Worm (Caenorhabditis elegans) whole organism, L1 larva: ENCODE measurements around the gene K12H6.10.
"Not testable (repeated sequence)": the region's sequence is repeated elsewhere in the genome, so short reads cannot be mapped to it uniquely, and the experiment has no call there.

Experiments used
- Y116A8C.19 ChIP-seq: sonication (generic microtip); optimal IDR thresholded peaks from 2 replicates; lab custom pipeline; 2016; ENCODE audit warnings: missing compliant biosample characterization, missing genetic modification characterization, borderline replicate concordance
- ceh-8 ChIP-seq: fragments of 200-800 bp; sonication (Bioruptor generic); optimal IDR thresholded peaks from 2 replicates; lab custom pipeline; 2018; ENCODE audit warnings: mild to moderate bottlenecking, missing genetic modification characterization, moderate library complexity, missing compliant biosample characterization
- ceh-82 ChIP-seq, 3 experiments: fragments of 150-350 bp in 1 of 3; sonication (generic microtip) in 2 of 3; optimal IDR thresholded peaks; 2 replicates each; lab custom pipeline; 2014 to 2017; ENCODE audit warnings: missing biosample characterization in 3 of 3, missing genetic modification characterization in 3 of 3
- dpl-1 ChIP-seq, 3 experiments: fragments of 150-350 bp in 2 of 3; sonication (generic microtip) in 1 of 3; optimal IDR thresholded peaks; 2 replicates each; lab custom pipeline; 2014 to 2017; ENCODE audit warnings: missing biosample characterization in 3 of 3, missing genetic modification characterization in 3 of 3, missing genetic modification reagents in 3 of 3
- efl-3 ChIP-seq: fragments of 200-800 bp; sonication (Bioruptor generic); optimal IDR thresholded peaks from 2 replicates; lab custom pipeline; 2018; ENCODE audit warnings: mild to moderate bottlenecking, missing genetic modification characterization, missing compliant biosample characterization
- egl-13 ChIP-seq: sonication (generic microtip); optimal IDR thresholded peaks from 2 replicates; lab custom pipeline; 2016; ENCODE audit warnings: missing genotype, missing genetic modification reagents, missing genetic modification characterization, missing compliant biosample characterization
- egl-27 ChIP-seq, 2 experiments: fragments of 150-350 bp in 1 of 2; sonication (generic microtip); optimal IDR thresholded peaks; 3 replicates each; lab custom pipeline; 2017 to 2018; ENCODE audit warnings: missing biosample characterization in 2 of 2, missing genetic modification characterization in 2 of 2, missing genetic modification reagents in 2 of 2
- elt-2 ChIP-seq: sonication (generic microtip); optimal IDR thresholded peaks from 2 replicates; lab custom pipeline; 2016; ENCODE audit warnings: missing genetic modification characterization, mild to moderate bottlenecking, inconsistent platforms, missing compliant biosample characterization, missing genetic modification reagents
- elt-3 ChIP-seq, 6 experiments: fragments of 150-350 bp in 1 of 6; sonication (generic microtip); optimal IDR thresholded peaks; 2 replicates each; lab custom pipeline; 2017 to 2018; ENCODE audit warnings: missing biosample characterization in 6 of 6, missing genetic modification characterization in 6 of 6, inconsistent platforms in 1 of 6
- hpl-2 ChIP-seq: fragments of 150-350 bp; optimal IDR thresholded peaks from 2 replicates; lab custom pipeline; 2014; ENCODE audit warnings: missing biosample characterization, missing genetic modification reagents, missing genetic modification characterization
- lin-13 ChIP-seq: fragments of 150-350 bp; optimal IDR thresholded peaks from 2 replicates; lab custom pipeline; 2014; ENCODE audit warnings: missing biosample characterization, missing genetic modification reagents, missing genetic modification characterization
- lin-14 ChIP-seq: fragments of 200-800 bp; sonication (Bioruptor generic); optimal IDR thresholded peaks from 2 replicates; lab custom pipeline; 2018; ENCODE audit warnings: mild to moderate bottlenecking, missing genetic modification characterization, moderate library complexity, missing compliant biosample characterization
- lin-39 ChIP-seq: fragments of 150-350 bp; optimal IDR thresholded peaks from 2 replicates; lab custom pipeline; 2014; ENCODE audit warnings: missing biosample characterization, missing genetic modification reagents, missing genetic modification characterization
- lir-3 ChIP-seq: sonication (generic microtip); optimal IDR thresholded peaks from 2 replicates; lab custom pipeline; 2016; ENCODE audit warnings: mild to moderate bottlenecking, missing genetic modification characterization, moderate library complexity, missing compliant biosample characterization; ENCODE audit not compliant: poor library complexity
- mef-2 ChIP-seq: fragments of 150-350 bp; optimal IDR thresholded peaks from 2 replicates; lab custom pipeline; 2014; ENCODE audit warnings: missing biosample characterization, missing genetic modification characterization
- nhr-12 ChIP-seq: sonication (generic microtip); optimal IDR thresholded peaks from 2 replicates; lab custom pipeline; 2017; ENCODE audit warnings: missing biosample characterization, missing genetic modification characterization
- nhr-47 ChIP-seq: sonication (generic microtip); optimal IDR thresholded peaks from 2 replicates; lab custom pipeline; 2016; ENCODE audit warnings: mild to moderate bottlenecking, missing genetic modification characterization, moderate library complexity, missing compliant biosample characterization
- nhr-71 ChIP-seq: sonication (generic microtip); optimal IDR thresholded peaks from 2 replicates; lab custom pipeline; 2016; ENCODE audit warnings: mild to moderate bottlenecking, missing genetic modification characterization, moderate library complexity, missing compliant biosample characterization
- nhr-77 ChIP-seq: fragments of 150-350 bp; optimal IDR thresholded peaks from 2 replicates; lab custom pipeline; 2014; ENCODE audit warnings: missing biosample characterization, missing genetic modification characterization
- nhr-84 ChIP-seq: sonication (generic microtip); optimal IDR thresholded peaks from 2 replicates; lab custom pipeline; 2017; ENCODE audit warnings: missing biosample characterization, missing genetic modification characterization
- nhr-85 ChIP-seq: sonication (generic microtip); peaks from one replicate; lab custom pipeline; 2016; ENCODE audit warnings: missing genetic modification characterization, inconsistent platforms, missing compliant biosample characterization
- pag-3 ChIP-seq: sonication (generic microtip); optimal IDR thresholded peaks from 2 replicates; lab custom pipeline; 2017; ENCODE audit warnings: missing genetic modification characterization, mild to moderate bottlenecking, missing compliant biosample characterization, antibody characterized with exemption, borderline replicate concordance; ENCODE audit not compliant: insufficient read depth
- pax-3 ChIP-seq: fragments of 200-800 bp; sonication (Bioruptor generic); optimal IDR thresholded peaks from 2 replicates; lab custom pipeline; 2018; ENCODE audit warnings: mild to moderate bottlenecking, missing genetic modification characterization, moderate library complexity, missing compliant biosample characterization
- pqm-1 ChIP-seq: sonication (generic microtip); optimal IDR thresholded peaks from 3 replicates; lab custom pipeline; 2017; ENCODE audit warnings: missing biosample characterization, missing genetic modification characterization
- rnt-1 ChIP-seq: sonication (generic microtip); optimal IDR thresholded peaks from 2 replicates; lab custom pipeline; 2016; ENCODE audit warnings: mild to moderate bottlenecking, missing genetic modification characterization, moderate library complexity, missing compliant biosample characterization
- snpc-4 ChIP-seq: fragments of 150-350 bp; optimal IDR thresholded peaks from 2 replicates; lab custom pipeline; 2014; ENCODE audit warnings: missing biosample characterization, missing genetic modification characterization
- snu-23 ChIP-seq: sonication (generic microtip); optimal IDR thresholded peaks from 2 replicates; lab custom pipeline; 2016; ENCODE audit warnings: missing genetic modification characterization, missing compliant biosample characterization
- sox-4 ChIP-seq: sonication (generic microtip); optimal IDR thresholded peaks from 2 replicates; lab custom pipeline; 2016; ENCODE audit warnings: missing genetic modification characterization, missing compliant biosample characterization
- sptf-1 ChIP-seq: fragments of 150-350 bp; optimal IDR thresholded peaks from 2 replicates; lab custom pipeline; 2014; ENCODE audit warnings: missing biosample characterization, missing genetic modification characterization
- swsn-7 ChIP-seq: sonication (generic microtip); optimal IDR thresholded peaks from 2 replicates; lab custom pipeline; 2016; ENCODE audit warnings: missing genetic modification characterization, missing compliant biosample characterization
- tlp-1 ChIP-seq: fragments of 150-350 bp; optimal IDR thresholded peaks from 2 replicates; lab custom pipeline; 2014; ENCODE audit warnings: missing biosample characterization, missing genetic modification characterization
- unc-62 ChIP-seq: fragments of 150-350 bp; optimal IDR thresholded peaks from 2 replicates; lab custom pipeline; 2014; ENCODE audit warnings: missing biosample characterization, missing genetic modification reagents, missing genetic modification characterization
- unc-86 ChIP-seq: sonication (generic microtip); optimal IDR thresholded peaks from 2 replicates; lab custom pipeline; 2016; ENCODE audit warnings: missing genetic modification characterization, missing compliant biosample characterization
- unc-98 ChIP-seq: fragments of 200-800 bp; sonication (Bioruptor generic); IDR thresholded peaks from 2 replicates; pipeline ENCODE4 v1.3.6; 2022; ENCODE audit warnings: missing genetic modification characterization, missing compliant biosample characterization
- xbp-1 ChIP-seq: sonication (generic microtip); optimal IDR thresholded peaks from 2 replicates; lab custom pipeline; 2016; ENCODE audit warnings: missing genetic modification characterization, missing compliant biosample characterization
- zag-1 ChIP-seq: fragments of 150-350 bp; optimal IDR thresholded peaks from 2 replicates; lab custom pipeline; 2014; ENCODE audit warnings: missing biosample characterization, missing genetic modification characterization
- ztf-11 ChIP-seq, 2 experiments: sonication (generic microtip); optimal IDR thresholded peaks; 2 replicates each; lab custom pipeline; 2016 to 2017; ENCODE audit warnings: missing genetic modification characterization in 2 of 2, missing biosample characterization in 1 of 2, missing compliant biosample characterization in 1 of 2

The K12H6.10 gene

ce11 chrII:2836853-2837252 lies 14.2 kb downstream of the K12H6.10 start, which contains the start of gene K12H6.7:
K12H6.7 (minus strand) TSS chrII:2836953.
- TF ChIP-seq sptf-1 (tag; lab: Kevin White, UChicago) (no peak), sox-4 (tag; lab: Kevin White, UChicago) (no peak), ceh-8 (GFP tag; lab: Kevin White, UChicago) (no peak), unc-98 (no peak), zag-1 (no peak), Y116A8C.19 (tag; lab: Kevin White, UChicago) (no peak), nhr-12 (tag; lab: Kevin White, UChicago) (no peak), lin-13 (no peak), ceh-82 (tag; optimal IDR thresholded peaks at IDR 0.05; lab: Kevin White, UChicago) (no peak), elt-3 (tag; optimal IDR thresholded peaks at IDR 0.05; lab: Kevin White, UChicago) (no peak), nhr-71 (tag; lab: Kevin White, UChicago) (no peak), unc-86 (tag; lab: Kevin White, UChicago) (no peak), nhr-47 (tag; lab: Kevin White, UChicago) (no peak), efl-3 (no peak), snpc-4 (tag; lab: Kevin White, UChicago) (no peak), mef-2 (tag; lab: Kevin White, UChicago) (no peak), swsn-7 (no peak), unc-62 (GFP tag; lab: Kevin White, UChicago) (no peak)

- TF ChIP-seq nhr-84 (tag; lab: Kevin White, UChicago); egl-13 (tag; lab: Kevin White, UChicago); tlp-1: not testable (repeated sequence)
- TF ChIP-seq, all 84 proteins: peak for 0; not testable (repeated sequence) for 84
These were observed 16.3 kb downstream of the K12H6.10 start, which contains the start of gene Y110A2AL.4 for ce11 chrII:2839004-2839403. Y110A2AL.4 (plus strand) TSS chrII:2839304.

- no peak for TF ChIP-seq snu-23 (GFP tag; lab: Kevin White, UChicago)
- TF ChIP-seq xbp-1 (tag; lab: Kevin White, UChicago) = no peak
- no peak for TF ChIP-seq unc-98
- no peak for TF ChIP-seq lin-39 (tag; lab: Kevin White, UChicago)
- TF ChIP-seq rnt-1 (tag; lab: Kevin White, UChicago) = no peak
- TF ChIP-seq lin-14 = no peak
- TF ChIP-seq nhr-77 (tag; lab: Kevin White, UChicago) = no peak
- TF ChIP-seq lir-3 (tag; lab: Kevin White, UChicago) = no peak
- no peak for TF ChIP-seq nhr-12 (tag; lab: Kevin White, UChicago)
- TF ChIP-seq hpl-2 (GFP tag; lab: Kevin White, UChicago) = no peak
- TF ChIP-seq elt-2 (tag; lab: Kevin White, UChicago) = no peak
- TF ChIP-seq egl-27 (tag; optimal IDR thresholded peaks at IDR 0.05; lab: Kevin White, UChicago) = no peak
- TF ChIP-seq pax-3 = no peak
- no peak for TF ChIP-seq pag-3
- no peak for TF ChIP-seq ceh-8 (GFP tag; lab: Kevin White, UChicago)
These were observed 18.9 kb downstream of the K12H6.10 start, which contains the start of gene Y110A2AL.6 for ce11 chrII:2841529-2841928. Y110A2AL.6 (minus strand) TSS chrII:2841629.

- TF ChIP-seq nhr-85 (no peak), dpl-1 (GFP tag; optimal IDR thresholded peaks at IDR 0.05; lab: Kevin White, UChicago) (no peak), ztf-11 (tag; optimal IDR thresholded peaks at IDR 0.05; lab: Kevin White, UChicago) (no peak), sptf-1 (tag; lab: Kevin White, UChicago) (no peak), pqm-1 (tag; lab: Kevin White, UChicago) (no peak), efl-3 (no peak)
These were observed 20.4 kb downstream of the K12H6.10 start, which contains the start of gene Y110A2AL.7 for ce11 chrII:2843088-2843487. Y110A2AL.7 (minus strand) TSS chrII:2843188.
